Fruit fly (Drosophila melanogaster) Kc167 (cell line): ENCODE measurements around the gene mRpL16.

Experiments
- Myc ChIP-seq: fragments of >200 bp; optimal IDR thresholded peaks from 2 replicates; lab custom pipeline; 2017; ENCODE audit warnings: missing external identifiers
- Sin3A ChIP-seq: fragments of >200 bp; optimal IDR thresholded peaks from 2 replicates; lab custom pipeline; 2018; ENCODE audit warnings: missing external identifiers
- h ChIP-seq: fragments of >200 bp; optimal IDR thresholded peaks from 3 replicates; lab custom pipeline; 2018; ENCODE audit warnings: missing external identifiers
- insv ChIP-seq: fragments of >200 bp; optimal IDR thresholded peaks from 3 replicates; lab custom pipeline; 2018; ENCODE audit warnings: missing external identifiers
- psq ChIP-seq: fragments of >200 bp; optimal IDR thresholded peaks from 2 replicates; lab custom pipeline; 2017; ENCODE audit warnings: missing external identifiers
- ttk ChIP-seq: sonication (Bioruptor generic); optimal IDR thresholded peaks from 2 replicates; lab custom pipeline; 2017; ENCODE audit warnings: missing external identifiers

dm6 chrX:1901605-1902136 lies 11.6 kb downstream of the mRpL16 start, which contains the start of gene Ldaf1:
- TF ChIP-seq Myc (lab: Kevin White, UChicago) (no peak), insv (lab: Kevin White, UChicago) (no peak), ttk (lab: Kevin White, UChicago) (no peak), psq (no peak), Sin3A (lab: Kevin White, UChicago) (no peak), h (lab: Kevin White, UChicago) (no peak)
